Fruit fly (Drosophila melanogaster) whole organism, embryonic: ENCODE results near the gene CG43339.

ENCODE experiments used
- Aef1 ChIP-seq: fragments of 200-800 bp; sonication (Bioruptor generic); IDR thresholded peaks from 3 replicates; pipeline ENCODE4 v1.3.6; 2022; ENCODE audit warnings: missing biosample characterization, missing genetic modification characterization
- CG10543 ChIP-seq: fragments of 200-800 bp; sonication (Bioruptor generic); optimal IDR thresholded peaks from 3 replicates; lab custom pipeline; 2017; ENCODE audit warnings: missing biosample characterization, mild to moderate bottlenecking, missing genetic modification characterization, moderate library complexity
- CG11398 ChIP-seq: fragments of 200-800 bp; sonication (Bioruptor generic); optimal IDR thresholded peaks from 2 replicates; lab custom pipeline; 2016; ENCODE audit warnings: missing biosample characterization, missing genetic modification characterization
- CG12391 ChIP-seq: fragments of 200-800 bp; sonication (Bioruptor generic); optimal IDR thresholded peaks from 3 replicates; lab custom pipeline; 2018; ENCODE audit warnings: missing biosample characterization, mild to moderate bottlenecking, missing genetic modification characterization, moderate library complexity
- CG12769 ChIP-seq: fragments of 200-800 bp; sonication (Bioruptor generic); optimal IDR thresholded peaks from 2 replicates; lab custom pipeline; 2019; ENCODE audit warnings: missing biosample characterization, mild to moderate bottlenecking, missing genetic modification characterization, moderate library complexity
- CG13296 ChIP-seq: fragments of 200-800 bp; sonication (Bioruptor generic); optimal IDR thresholded peaks from 3 replicates; lab custom pipeline; 2018; ENCODE audit warnings: missing biosample characterization, mild to moderate bottlenecking, missing genetic modification characterization
- CG14860 ChIP-seq: fragments of 200-800 bp; sonication (Bioruptor generic); IDR thresholded peaks from 3 replicates; pipeline ENCODE4 v1.3.6; 2022; ENCODE audit warnings: missing biosample characterization, missing genetic modification characterization; ENCODE audit not compliant: partially characterized antibody
- CG15479 ChIP-seq: fragments of 200-800 bp; sonication (Bioruptor generic); optimal IDR thresholded peaks from 3 replicates; lab custom pipeline; 2019; ENCODE audit warnings: missing biosample characterization, mild to moderate bottlenecking, missing genetic modification characterization, moderate library complexity
- CG16813 ChIP-seq: fragments of 200-800 bp; sonication (Bioruptor generic); IDR thresholded peaks from 3 replicates; pipeline ENCODE4 v1.3.6; 2022; ENCODE audit warnings: missing biosample characterization, missing genetic modification characterization; ENCODE audit not compliant: partially characterized antibody
- CG17612 ChIP-seq: fragments of 200-800 bp; sonication (Bioruptor generic); IDR thresholded peaks from 2 replicates; pipeline ENCODE4 v1.3.6; 2022; ENCODE audit warnings: missing biosample characterization, missing genetic modification characterization
- CG2875 ChIP-seq: fragments of 200-800 bp; sonication (Bioruptor generic); optimal IDR thresholded peaks from 2 replicates; lab custom pipeline; 2017; ENCODE audit warnings: missing biosample characterization, mild to moderate bottlenecking, missing genetic modification characterization, missing genetic modification reagents
- CG3838 ChIP-seq: fragments of 200-800 bp; sonication (Bioruptor generic); optimal IDR thresholded peaks from 3 replicates; lab custom pipeline; 2016; ENCODE audit warnings: missing biosample characterization, missing genetic modification characterization
- CG7786 ChIP-seq: fragments of 200-800 bp; sonication (Bioruptor generic); optimal IDR thresholded peaks from 2 replicates; lab custom pipeline; 2016; ENCODE audit warnings: missing biosample characterization, missing genetic modification characterization
- D19A ChIP-seq: fragments of 200-800 bp; optimal IDR thresholded peaks from 3 replicates; lab custom pipeline; 2019; ENCODE audit warnings: missing biosample characterization, mild to moderate bottlenecking, missing genetic modification characterization, moderate library complexity
- Fer1 ChIP-seq: fragments of 200-800 bp; sonication (Bioruptor generic); optimal IDR thresholded peaks from 2 replicates; lab custom pipeline; 2017; ENCODE audit warnings: missing biosample characterization, mild to moderate bottlenecking, missing genetic modification characterization
- HLH3B ChIP-seq: fragments of 200-800 bp; sonication (Bioruptor generic); IDR thresholded peaks from 2 replicates; pipeline ENCODE4 v1.3.6; 2022; ENCODE audit warnings: missing biosample characterization, missing genetic modification characterization
- Hmx ChIP-seq: fragments of 200-800 bp; sonication (Bioruptor generic); optimal IDR thresholded peaks from 2 replicates; lab custom pipeline; 2016; ENCODE audit warnings: missing biosample characterization, missing genetic modification characterization
- Lpt ChIP-seq: fragments of >200 bp; optimal IDR thresholded peaks from 2 replicates; lab custom pipeline; 2018; ENCODE audit warnings: missing biosample characterization, missing genetic modification characterization
- Mad ChIP-seq: fragments of 200-800 bp; sonication (Bioruptor generic); optimal IDR thresholded peaks from 2 replicates; lab custom pipeline; 2016; ENCODE audit warnings: missing biosample characterization, missing genetic modification characterization
- Neu2 ChIP-seq: fragments of 200-800 bp; sonication (Bioruptor generic); optimal IDR thresholded peaks from 3 replicates; lab custom pipeline; 2016; ENCODE audit warnings: missing biosample characterization, missing genetic modification characterization, borderline replicate concordance
- Poxn ChIP-seq: fragments of 200-800 bp; sonication (Bioruptor generic); IDR thresholded peaks from 2 replicates; pipeline ENCODE4 v1.3.6; 2022; ENCODE audit warnings: missing biosample characterization, missing genetic modification characterization
- Usf ChIP-seq: fragments of 200-800 bp; sonication (Bioruptor generic); optimal IDR thresholded peaks from 2 replicates; lab custom pipeline; 2017; ENCODE audit warnings: missing genotype, missing biosample characterization, missing genetic modification characterization
- Xrp1 ChIP-seq: fragments of 200-800 bp; sonication (Bioruptor generic); IDR thresholded peaks from 2 replicates; pipeline ENCODE4 v1.3.6; 2022; ENCODE audit warnings: missing biosample characterization, missing genetic modification characterization
- YL-1 ChIP-seq: fragments of 200-800 bp; sonication (Bioruptor generic); optimal IDR thresholded peaks from 3 replicates; lab custom pipeline; 2017; ENCODE audit warnings: missing biosample characterization, mild to moderate bottlenecking, missing genetic modification characterization
- ash1 ChIP-seq: fragments of 200-800 bp; sonication (Bioruptor generic); optimal IDR thresholded peaks from 2 replicates; lab custom pipeline; 2018; ENCODE audit warnings: missing biosample characterization, mild to moderate bottlenecking, missing genetic modification characterization
- br ChIP-seq: fragments of >200 bp; optimal IDR thresholded peaks from 2 replicates; lab custom pipeline; 2017
- bsh ChIP-seq, 2 experiments: fragments of 200-800 bp; sonication (Bioruptor generic); optimal IDR thresholded peaks; 2 replicates each; lab custom pipeline; 2017 to 2018; ENCODE audit warnings: mild to moderate bottlenecking in 2 of 2, missing biosample characterization in 2 of 2, missing genetic modification characterization in 2 of 2, moderate library complexity in 1 of 2
- btn ChIP-seq: fragments of 200-800 bp; sonication (Bioruptor generic); optimal IDR thresholded peaks from 2 replicates; lab custom pipeline; 2016; ENCODE audit warnings: missing biosample characterization, missing genetic modification characterization
- cato ChIP-seq: fragments of 200-800 bp; sonication (Bioruptor generic); optimal IDR thresholded peaks from 2 replicates; lab custom pipeline; 2016; ENCODE audit warnings: missing biosample characterization, missing genetic modification characterization, borderline replicate concordance
- crol ChIP-seq: fragments of 200-800 bp; sonication (Bioruptor generic); IDR thresholded peaks from 2 replicates; pipeline ENCODE4 v1.3.6; 2022; ENCODE audit warnings: missing biosample characterization, missing genetic modification characterization
- dan ChIP-seq: fragments of 200-800 bp; sonication (Bioruptor generic); IDR thresholded peaks from 2 replicates; pipeline ENCODE4 v1.3.6; 2022; ENCODE audit warnings: missing biosample characterization, missing genetic modification characterization
- dmrt11E ChIP-seq: fragments of 200-800 bp; sonication (Bioruptor generic); optimal IDR thresholded peaks from 3 replicates; lab custom pipeline; 2018; ENCODE audit warnings: missing biosample characterization, mild to moderate bottlenecking, missing genetic modification characterization, moderate library complexity
- eyg ChIP-seq: fragments of 200-800 bp; sonication (Bioruptor generic); optimal IDR thresholded peaks from 3 replicates; lab custom pipeline; 2016; ENCODE audit warnings: missing biosample characterization, missing genetic modification characterization
- gem ChIP-seq: fragments of 200-800 bp; sonication (Bioruptor generic); optimal IDR thresholded peaks from 2 replicates; lab custom pipeline; 2019; ENCODE audit warnings: missing biosample characterization, mild to moderate bottlenecking, missing genetic modification characterization, moderate library complexity
- jumu ChIP-seq: fragments of 200-800 bp; sonication (Bioruptor generic); optimal IDR thresholded peaks from 3 replicates; lab custom pipeline; 2016; ENCODE audit warnings: missing biosample characterization, missing genetic modification characterization
- knrl ChIP-seq: fragments of 200-800 bp; sonication (Bioruptor generic); IDR thresholded peaks from 3 replicates; pipeline ENCODE4 v1.3.6; 2022; ENCODE audit warnings: missing biosample characterization, missing genetic modification characterization; ENCODE audit not compliant: partially characterized antibody
- lmd ChIP-seq: fragments of 200-800 bp; sonication (Bioruptor generic); IDR thresholded peaks from 2 replicates; pipeline ENCODE4 v1.3.6; 2022; ENCODE audit warnings: missing biosample characterization, missing genetic modification characterization
- mld ChIP-seq: fragments of 200-800 bp; sonication (Bioruptor generic); IDR thresholded peaks from 3 replicates; pipeline ENCODE4 v1.3.6; 2022; ENCODE audit warnings: missing biosample characterization, missing genetic modification characterization; ENCODE audit not compliant: partially characterized antibody
- nom ChIP-seq: fragments of 200-800 bp; sonication (Bioruptor generic); optimal IDR thresholded peaks from 2 replicates; lab custom pipeline; 2017; ENCODE audit warnings: missing biosample characterization, missing genetic modification characterization, mild to moderate bottlenecking, moderate library complexity, missing genetic modification reagents
- pfk ChIP-seq: fragments of 200-800 bp; sonication (Bioruptor generic); optimal IDR thresholded peaks from 2 replicates; lab custom pipeline; 2018; ENCODE audit warnings: missing biosample characterization, mild to moderate bottlenecking, missing genetic modification characterization, moderate library complexity
- pzg ChIP-seq: fragments of 200-800 bp; sonication (Bioruptor generic); optimal IDR thresholded peaks from 3 replicates; lab custom pipeline; 2018; ENCODE audit warnings: missing biosample characterization, mild to moderate bottlenecking, missing genetic modification characterization, moderate library complexity
- run ChIP-seq: fragments of 200-800 bp; sonication (Bioruptor generic); optimal IDR thresholded peaks from 3 replicates; lab custom pipeline; 2018; ENCODE audit warnings: missing biosample characterization, mild to moderate bottlenecking, missing genetic modification characterization
- sc ChIP-seq, 3 experiments: fragments of >200 bp in 2 of 3; fragments of 200-800 bp in 1 of 3; sonication (Bioruptor generic) in 1 of 3; optimal IDR thresholded peaks; 2 replicates in 2 of 3; 3 replicates in 1 of 3; lab custom pipeline; 2017; ENCODE audit warnings: mild to moderate bottlenecking in 1 of 3, missing biosample characterization in 1 of 3, missing genetic modification characterization in 1 of 3, missing genetic modification reagents in 1 of 3
- sna ChIP-seq: fragments of 200-800 bp; sonication (Bioruptor generic); IDR thresholded peaks from 2 replicates; pipeline ENCODE4 v1.3.6; 2022; ENCODE audit warnings: missing biosample characterization, missing genetic modification characterization; ENCODE audit not compliant: partially characterized antibody
- so ChIP-seq: fragments of 200-800 bp; sonication (Bioruptor generic); IDR thresholded peaks from 3 replicates; pipeline ENCODE4 v1.3.6; 2022; ENCODE audit warnings: missing biosample characterization, missing genetic modification characterization
- sob ChIP-seq: fragments of 200-800 bp; sonication (Bioruptor generic); IDR thresholded peaks from 2 replicates; pipeline ENCODE4 v1.3.6; 2022; ENCODE audit warnings: missing biosample characterization, missing genetic modification characterization
- tap ChIP-seq: fragments of 200-800 bp; optimal IDR thresholded peaks from 3 replicates; lab custom pipeline; 2019; ENCODE audit warnings: missing biosample characterization, mild to moderate bottlenecking, missing genetic modification characterization, moderate library complexity
- yki ChIP-seq: fragments of >200 bp; optimal IDR thresholded peaks from 3 replicates; lab custom pipeline; 2018
- zf30C ChIP-seq: fragments of 200-800 bp; sonication (Bioruptor generic); optimal IDR thresholded peaks from 3 replicates; lab custom pipeline; 2018; ENCODE audit warnings: missing biosample characterization, mild to moderate bottlenecking, missing genetic modification characterization

CG43339 gene

DNA sequence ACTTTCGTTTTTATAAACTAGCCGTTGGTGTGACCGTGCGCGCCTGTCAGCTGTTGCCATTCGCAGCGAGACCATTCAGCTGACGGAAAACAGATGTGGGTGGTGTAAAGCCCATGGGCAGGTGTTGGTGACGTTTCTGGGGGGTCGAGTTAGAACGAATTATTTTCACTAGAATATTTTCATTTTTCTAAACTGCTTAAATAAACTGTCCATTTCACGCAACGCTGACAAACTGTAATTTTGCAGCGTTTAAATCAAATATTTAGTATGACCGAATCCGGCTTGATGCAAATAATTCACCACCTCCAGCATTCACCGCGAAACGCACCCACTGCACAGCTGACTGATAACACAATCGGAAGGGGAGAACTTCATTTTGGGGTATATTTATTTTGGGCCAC lies 22.3 kb upstream of the CG43339 start, which contains the start of the genes CG10383 and CG10338 (continued):
- TF ChIP-seq pzg (GFP tag; lab: Kevin White, UChicago), result peak; percentile 90
- peak; percentile 26 to 78 for TF ChIP-seq bsh (GFP tag; optimal IDR thresholded peaks at IDR 0.05; lab: Kevin White, UChicago)
- TF ChIP-seq CG13296, result peak; percentile 69
- 0 out of 3 replicates have a peak, but pooled peaks have one; percentile 37 for TF ChIP-seq knrl
- TF ChIP-seq sna (GFP tag; lab: Robert Waterston, UW), result no peak
- TF ChIP-seq run (tag; lab: Kevin White, UChicago), result no peak
- TF ChIP-seq br (lab: Kevin White, UChicago), result no peak
- peak; percentile 81 for TF ChIP-seq Fer1 (GFP tag; lab: Kevin White, UChicago)
- peak; percentile 43; the same call in 1 of the 2 replicates for TF ChIP-seq crol (GFP tag; lab: Robert Waterston, UW)

DNA sequence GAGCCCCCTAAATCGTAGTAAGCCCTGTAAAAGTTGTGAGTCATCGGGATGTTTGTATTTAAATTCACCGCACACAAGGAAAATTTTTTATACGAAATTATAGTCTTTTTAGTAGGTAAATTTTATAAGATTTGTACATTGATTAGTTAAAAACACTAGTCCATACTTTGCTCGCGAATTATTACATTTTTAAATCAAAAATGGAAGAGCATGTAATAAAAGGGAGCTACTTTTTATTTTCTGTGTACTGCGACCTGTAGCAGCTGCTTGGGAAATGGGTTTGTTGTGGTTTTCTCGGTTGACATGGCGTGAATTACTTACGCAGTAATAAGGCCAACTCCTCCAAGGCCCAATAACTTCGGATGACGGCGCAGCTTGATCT lies 21.6 kb upstream of the CG43339 start:
- TF ChIP-seq sob (GFP tag; lab: Robert Waterston, UW) (peak; percentile 35), HLH3B (GFP tag; lab: Robert Waterston, UW) (0 out of 2 replicates have a peak, but pooled peaks have one; percentile 19), CG2875 (GFP tag; lab: Kevin White, UChicago) (no peak), eyg (GFP tag; lab: Kevin White, UChicago) (no peak), mld (GFP tag; lab: Robert Waterston, UW) (no peak), CG16813 (no peak), Hmx (GFP tag; lab: Kevin White, UChicago) (no peak), CG12769 (no peak), nom (GFP tag; lab: Kevin White, UChicago) (no peak), yki (no peak), CG14860 (GFP tag; lab: Robert Waterston, UW) (no peak), so (GFP tag; lab: Robert Waterston, UW) (no peak), Neu2 (GFP tag; lab: Kevin White, UChicago) (no peak), CG10543 (GFP tag; lab: Kevin White, UChicago) (no peak), CG3838 (GFP tag; lab: Kevin White, UChicago) (no peak), Xrp1 (peak; percentile 55), dan (GFP tag; lab: Robert Waterston, UW) (no peak), Poxn (GFP tag; lab: Robert Waterston, UW) (no peak), CG15479 (GFP tag; lab: Kevin White, UChicago) (no peak), CG12391 (tag; lab: Kevin White, UChicago) (peak; percentile 40), pfk (GFP tag; lab: Kevin White, UChicago) (no peak), CG7786 (GFP tag; lab: Kevin White, UChicago) (no peak), tap (no peak), cato (no peak), Aef1 (peak; percentile 39; the same call in 2 of the 3 replicates), gem (tag; lab: Kevin White, UChicago) (peak; percentile 76), Mad (GFP tag; lab: Kevin White, UChicago) (peak; percentile 11), Lpt (GFP tag; lab: Kevin White, UChicago) (no peak), knrl (no peak), D19A (tag; lab: Kevin White, UChicago) (no peak), lmd (0 out of 2 replicates have a peak, but pooled peaks have one; percentile 36), sc (optimal IDR thresholded peaks at IDR 0.05; lab: Kevin White, UChicago) (no peak), sc (GFP tag; optimal IDR thresholded peaks at IDR 0.05; lab: Kevin White, UChicago) (no peak), CG11398 (no peak), ash1 (no peak), jumu (no peak), zf30C (GFP tag; lab: Kevin White, UChicago) (peak; percentile 49), CG17612 (GFP tag; lab: Robert Waterston, UW) (no peak), YL-1 (GFP tag; lab: Kevin White, UChicago) (no peak), dmrt11E (peak; percentile 18), btn (GFP tag; lab: Kevin White, UChicago) (no peak), Usf (no peak)
